Worm (Caenorhabditis elegans) whole organism, late embryonic: ENCODE data around the gene rpl-25.1.

ENCODE experiments used
- C38D4.7 ChIP-seq: fragments of 200-800 bp; sonication (Bioruptor generic); optimal IDR thresholded peaks from 2 replicates; lab custom pipeline; 2018; ENCODE audit warnings: mild to moderate bottlenecking, missing genetic modification characterization, moderate library complexity, missing compliant biosample characterization
- F13H6.1 ChIP-seq: sonication (generic microtip); optimal IDR thresholded peaks from 2 replicates; lab custom pipeline; 2016; ENCODE audit warnings: missing genetic modification characterization, missing compliant biosample characterization
- K02D7.2 ChIP-seq: sonication (generic microtip); optimal IDR thresholded peaks from 2 replicates; lab custom pipeline; 2017; ENCODE audit warnings: mild to moderate bottlenecking, missing genetic modification characterization, missing compliant biosample characterization
- K09A11.1 ChIP-seq: sonication (generic microtip); optimal IDR thresholded peaks from 2 replicates; lab custom pipeline; 2017; ENCODE audit warnings: antibody characterized with exemption, mild to moderate bottlenecking, missing genetic modification characterization, missing compliant biosample characterization; ENCODE audit not compliant: insufficient read depth
- T23F11.4 ChIP-seq: fragments of 200-800 bp; sonication (Bioruptor generic); optimal IDR thresholded peaks from 2 replicates; lab custom pipeline; 2018; ENCODE audit warnings: mild to moderate bottlenecking, missing genetic modification characterization, missing compliant biosample characterization
- ahr-1 ChIP-seq: sonication (generic microtip); optimal IDR thresholded peaks from 2 replicates; lab custom pipeline; 2016; ENCODE audit warnings: missing genetic modification characterization, missing compliant biosample characterization
- ama-1 ChIP-seq: fragments of 150-350 bp; optimal IDR thresholded peaks from 2 replicates; lab custom pipeline; 2014
- ceh-14 ChIP-seq: sonication (generic microtip); optimal IDR thresholded peaks from 2 replicates; lab custom pipeline; 2016; ENCODE audit warnings: missing genotype, missing genetic modification characterization, missing compliant biosample characterization
- ceh-19 ChIP-seq: fragments of 200-800 bp; sonication (Bioruptor generic); optimal IDR thresholded peaks from 2 replicates; lab custom pipeline; 2018; ENCODE audit warnings: mild to moderate bottlenecking, missing genetic modification characterization, missing compliant biosample characterization
- ceh-24 ChIP-seq: sonication (generic microtip); optimal IDR thresholded peaks from 2 replicates; lab custom pipeline; 2016; ENCODE audit warnings: mild to moderate bottlenecking, missing genetic modification characterization, missing compliant biosample characterization
- ceh-31 ChIP-seq: sonication (generic microtip); optimal IDR thresholded peaks from 2 replicates; lab custom pipeline; 2016; ENCODE audit warnings: missing genetic modification characterization, missing compliant biosample characterization
- che-1 ChIP-seq: sonication (generic microtip); optimal IDR thresholded peaks from 2 replicates; lab custom pipeline; 2016; ENCODE audit warnings: mild to moderate bottlenecking, missing genetic modification characterization, missing compliant biosample characterization
- elt-2 ChIP-seq: sonication (generic microtip); optimal IDR thresholded peaks from 2 replicates; lab custom pipeline; 2016; ENCODE audit warnings: missing genetic modification reagents, missing genetic modification characterization, missing compliant biosample characterization
- elt-4 ChIP-seq: sonication (generic microtip); optimal IDR thresholded peaks from 2 replicates; lab custom pipeline; 2016; ENCODE audit warnings: missing genetic modification characterization, missing compliant biosample characterization
- eyg-1 ChIP-seq: sonication (generic microtip); optimal IDR thresholded peaks from 2 replicates; lab custom pipeline; 2016; ENCODE audit warnings: missing genotype, missing genetic modification characterization, missing compliant biosample characterization
- fax-1 ChIP-seq: sonication (generic microtip); optimal IDR thresholded peaks from 2 replicates; lab custom pipeline; 2016; ENCODE audit warnings: missing genotype, missing genetic modification characterization, missing compliant biosample characterization
- fkh-10 ChIP-seq: fragments of 150-350 bp; optimal IDR thresholded peaks from 2 replicates; lab custom pipeline; 2014; ENCODE audit warnings: missing biosample characterization, missing genetic modification reagents, missing genetic modification characterization
- fkh-6 ChIP-seq: sonication (generic microtip); optimal IDR thresholded peaks from 2 replicates; lab custom pipeline; 2016; ENCODE audit warnings: missing genetic modification characterization, missing compliant biosample characterization
- gmeb-2 ChIP-seq: sonication (generic microtip); optimal IDR thresholded peaks from 2 replicates; lab custom pipeline; 2016; ENCODE audit warnings: missing genetic modification characterization, inconsistent platforms, missing compliant biosample characterization
- hlh-15 ChIP-seq: sonication (generic microtip); optimal IDR thresholded peaks from 2 replicates; lab custom pipeline; 2016; ENCODE audit warnings: missing genetic modification characterization, missing compliant biosample characterization
- hlh-6 ChIP-seq: sonication (generic microtip); optimal IDR thresholded peaks from 2 replicates; lab custom pipeline; 2016; ENCODE audit warnings: missing genotype, missing genetic modification characterization, missing compliant biosample characterization
- lim-6 ChIP-seq: sonication (generic microtip); optimal IDR thresholded peaks from 2 replicates; lab custom pipeline; 2016; ENCODE audit warnings: missing genetic modification characterization, missing compliant biosample characterization
- nfya-1 ChIP-seq: sonication (generic microtip); optimal IDR thresholded peaks from 2 replicates; lab custom pipeline; 2017; ENCODE audit warnings: missing genetic modification characterization, mild to moderate bottlenecking, missing compliant biosample characterization, antibody characterized with exemption, moderate library complexity
- nhr-232 ChIP-seq: sonication (generic microtip); optimal IDR thresholded peaks from 2 replicates; lab custom pipeline; 2016; ENCODE audit warnings: missing genetic modification characterization, missing compliant biosample characterization
- pat-9 ChIP-seq: fragments of 200-800 bp; sonication (Bioruptor generic); optimal IDR thresholded peaks from 2 replicates; lab custom pipeline; 2018; ENCODE audit warnings: mild to moderate bottlenecking, missing genetic modification characterization, moderate library complexity, missing compliant biosample characterization
- pha-2 ChIP-seq: sonication (generic microtip); optimal IDR thresholded peaks from 2 replicates; lab custom pipeline; 2017; ENCODE audit warnings: mild to moderate bottlenecking, missing genetic modification characterization, missing compliant biosample characterization
- pqm-1 ChIP-seq: sonication (generic microtip); optimal IDR thresholded peaks from 2 replicates; lab custom pipeline; 2016; ENCODE audit warnings: missing genetic modification characterization, missing compliant biosample characterization
- pros-1 ChIP-seq: fragments of 150-350 bp; optimal IDR thresholded peaks from 2 replicates; lab custom pipeline; 2014; ENCODE audit warnings: missing biosample characterization, missing genetic modification reagents, missing genetic modification characterization
- ref-2 ChIP-seq: sonication (generic microtip); optimal IDR thresholded peaks from 2 replicates; lab custom pipeline; 2016; ENCODE audit warnings: missing genetic modification characterization, missing compliant biosample characterization
- sdc-2 ChIP-seq: sonication (generic microtip); optimal IDR thresholded peaks from 2 replicates; lab custom pipeline; 2016; ENCODE audit warnings: missing genotype, missing genetic modification characterization, missing compliant biosample characterization
- sox-2 ChIP-seq: fragments of 200-800 bp; sonication (Bioruptor generic); IDR thresholded peaks from 2 replicates; pipeline ENCODE4 v1.3.6; 2022; ENCODE audit warnings: missing genetic modification reagents, missing genetic modification characterization, missing compliant biosample characterization
- sox-4 ChIP-seq: sonication (generic microtip); optimal IDR thresholded peaks from 2 replicates; lab custom pipeline; 2017; ENCODE audit warnings: mild to moderate bottlenecking, missing genetic modification characterization, inconsistent platforms, missing compliant biosample characterization
- tbx-2 ChIP-seq: sonication (generic microtip); optimal IDR thresholded peaks from 2 replicates; lab custom pipeline; 2016; ENCODE audit warnings: missing genetic modification characterization, missing compliant biosample characterization
- unc-42 ChIP-seq: sonication (generic microtip); optimal IDR thresholded peaks from 2 replicates; lab custom pipeline; 2016; ENCODE audit warnings: missing genotype, missing genetic modification characterization, missing compliant biosample characterization
- unc-55 ChIP-seq: sonication (generic microtip); optimal IDR thresholded peaks from 2 replicates; lab custom pipeline; 2017; ENCODE audit warnings: missing biosample characterization, missing genetic modification reagents, missing genetic modification characterization
- unc-86 ChIP-seq: sonication (generic microtip); optimal IDR thresholded peaks from 2 replicates; lab custom pipeline; 2016; ENCODE audit warnings: missing genetic modification characterization, missing compliant biosample characterization
- ztf-16 ChIP-seq: sonication (generic microtip); optimal IDR thresholded peaks from 2 replicates; lab custom pipeline; 2017; ENCODE audit warnings: missing genetic modification characterization, missing compliant biosample characterization

The rpl-25.1 gene

ce11 chrX:4676702-4677101, 38.3 kb upstream of the rpl-25.1 start:
- TF ChIP-seq hlh-6 (no peak), unc-55 (GFP tag; lab: Kevin White, UChicago) (no peak), lim-6 (no peak), C38D4.7 (GFP tag; lab: Kevin White, UChicago) (no peak), ahr-1 (tag; lab: Kevin White, UChicago) (no peak)

- TF ChIP-seq ref-2 (tag; lab: Kevin White, UChicago) (no peak), ceh-19 (GFP tag; lab: Kevin White, UChicago) (no peak), nhr-232 (tag; lab: Kevin White, UChicago) (no peak), F13H6.1 (tag; lab: Kevin White, UChicago) (no peak), tbx-2 (tag; lab: Kevin White, UChicago) (no peak), elt-4 (tag; lab: Kevin White, UChicago) (no peak), fax-1 (no peak), ahr-1 (tag; lab: Kevin White, UChicago) (no peak), ceh-14 (no peak), pros-1 (tag; lab: Kevin White, UChicago) (no peak), T23F11.4 (no peak)
Measured at ce11 chrX:4678029-4678428, 36.9 kb upstream of the rpl-25.1 start, which contains the start of gene flp-11. Gene flp-11, minus strand, starts transcription at chrX:4678129.

- no peak for TF ChIP-seq fkh-6 (tag; lab: Kevin White, UChicago)
- TF ChIP-seq ama-1: no peak
- no peak for TF ChIP-seq sox-2 (GFP tag; lab: Robert Waterston, UW)
- TF ChIP-seq gmeb-2: no peak
- no peak for TF ChIP-seq eyg-1 (tag; lab: Kevin White, UChicago)
- no peak for TF ChIP-seq elt-2 (tag; lab: Kevin White, UChicago)
- TF ChIP-seq ztf-16: no peak
- TF ChIP-seq unc-42 (tag; lab: Kevin White, UChicago): no peak
- TF ChIP-seq K02D7.2 (tag; lab: Kevin White, UChicago): no peak
- no peak for TF ChIP-seq tbx-2 (tag; lab: Kevin White, UChicago)
- TF ChIP-seq ceh-14: no peak
- no peak for TF ChIP-seq ceh-24 (tag; lab: Kevin White, UChicago)
- no peak for TF ChIP-seq hlh-15 (tag; lab: Kevin White, UChicago)
- TF ChIP-seq T23F11.4: no peak
- no peak for TF ChIP-seq ref-2 (tag; lab: Kevin White, UChicago)
- TF ChIP-seq sox-4 (tag; lab: Kevin White, UChicago): no peak
Measured at ce11 chrX:4682616-4683015, 32.4 kb upstream of the rpl-25.1 start, which contains the start of gene K02G10.15. Gene K02G10.15, minus strand, starts transcription at chrX:4682716.

ce11 chrX:4685579-4685978, 29.4 kb upstream of the rpl-25.1 start:
- no peak for TF ChIP-seq gmeb-2
- no peak for TF ChIP-seq unc-42 (tag; lab: Kevin White, UChicago)
- no peak for TF ChIP-seq nfya-1 (tag; lab: Kevin White, UChicago)
- TF ChIP-seq fax-1: no peak
- TF ChIP-seq fkh-10 (GFP tag; lab: Kevin White, UChicago): no peak
- TF ChIP-seq K09A11.1: no peak
- no peak for TF ChIP-seq sdc-2
- no peak for TF ChIP-seq ceh-31
- TF ChIP-seq che-1 (tag; lab: Kevin White, UChicago): no peak
- no peak for TF ChIP-seq pqm-1 (tag; lab: Kevin White, UChicago)

- TF ChIP-seq che-1 (tag; lab: Kevin White, UChicago) (no peak), pat-9 (no peak), F13H6.1 (tag; lab: Kevin White, UChicago) (no peak), ref-2 (tag; lab: Kevin White, UChicago) (no peak), sox-2 (GFP tag; lab: Robert Waterston, UW) (no peak), pha-2 (tag; lab: Kevin White, UChicago) (no peak), unc-86 (tag; lab: Kevin White, UChicago) (no peak)
Measured at ce11 chrX:4691148-4691773, 23.7 kb upstream of the rpl-25.1 start, which contains the start of gene K02G10.5. Gene K02G10.5, minus strand, starts transcription at chrX:4691198.
